Fruit fly (Drosophila melanogaster): Measurements from ENCODE around the gene CG5245.

CG5245 gene

DNA sequence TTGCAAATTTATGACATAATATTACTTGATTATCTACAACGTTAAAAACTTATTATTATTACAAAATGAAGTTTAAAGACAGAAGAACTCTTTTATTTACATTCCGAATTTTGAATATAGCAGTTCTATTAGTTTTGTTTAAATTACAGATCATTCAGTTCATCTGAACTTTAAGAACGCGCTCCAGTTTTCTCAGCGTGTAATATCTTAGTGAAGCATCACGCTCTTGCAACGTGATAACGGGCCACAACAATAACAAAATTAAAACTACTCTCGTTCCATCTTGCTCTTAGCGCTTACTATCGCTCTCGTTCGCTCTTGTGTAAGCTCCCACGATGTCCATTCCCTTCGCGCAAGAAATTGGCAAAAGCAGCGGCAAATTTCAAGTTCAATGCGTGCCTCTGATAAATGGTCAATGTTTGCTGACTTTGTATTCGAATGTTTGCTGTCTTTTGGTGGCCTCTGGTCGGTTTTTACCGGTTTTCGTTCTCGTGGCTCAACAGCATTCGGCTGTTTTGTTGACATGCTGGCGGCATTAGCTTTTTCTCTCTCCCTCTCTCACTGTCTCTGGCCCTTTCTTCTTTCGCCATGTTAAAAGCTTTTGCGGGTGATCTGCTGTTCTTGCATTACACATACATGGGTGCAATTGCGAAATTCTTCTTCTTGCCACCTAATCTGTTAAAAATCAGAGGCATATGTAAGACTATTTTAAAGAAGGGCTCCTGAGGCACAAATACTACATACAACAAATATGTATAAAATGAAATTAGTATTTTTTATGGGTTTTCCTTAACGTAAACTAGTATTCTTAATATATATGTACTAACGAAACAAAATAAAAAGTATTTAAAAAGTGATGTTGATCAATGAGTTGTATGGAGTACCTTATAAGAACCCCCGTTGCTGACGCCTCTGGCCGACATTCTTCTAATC, 13.5 kb downstream of the CG5245 start (continued):
- no peak for TF ChIP-seq CG10267 (tag; optimal IDR thresholded peaks at IDR 0.05)
- TF ChIP-seq salm (tag; optimal IDR thresholded peaks at IDR 0.05), result no peak
- no peak for TF ChIP-seq disco-r (GFP tag; optimal IDR thresholded peaks at IDR 0.05)
- peak; percentile 34 for TF ChIP-seq CG13894 (tag; optimal IDR thresholded peaks at IDR 0.05)
- no peak for TF ChIP-seq Ets65A (GFP tag)
- peak; percentile 12 for TF ChIP-seq Dek (tag; optimal IDR thresholded peaks at IDR 0.05)
- no peak for TF ChIP-seq ab (GFP tag; optimal IDR thresholded peaks at IDR 0.05)
- no peak for TF ChIP-seq CG16863 (GFP tag; optimal IDR thresholded peaks at IDR 0.05)
- peak in 1 of 2 experiments; percentile 21 for TF ChIP-seq Hr78 (GFP tag; optimal IDR thresholded peaks at IDR 0.05)
- TF ChIP-seq CG7839 (tag; optimal IDR thresholded peaks at IDR 0.05), result peak; percentile 47
- TF ChIP-seq CG18599 (GFP tag; optimal IDR thresholded peaks at IDR 0.05), result peak; percentile 67
- TF ChIP-seq CG11085 (GFP tag; IDR thresholded peaks at IDR 0.05), result no peak
- TF ChIP-seq CG4730 (GFP tag; IDR thresholded peaks at IDR 0.05), result no peak
- TF ChIP-seq shn (GFP tag; optimal IDR thresholded peaks at IDR 0.05), result no peak
- TF ChIP-seq toy (GFP tag; IDR thresholded peaks at IDR 0.05), result no peak
- no peak for TF ChIP-seq Ravus (GFP tag; IDR thresholded peaks at IDR 0.05)
- no peak for TF ChIP-seq CG8944 (GFP tag; optimal IDR thresholded peaks at IDR 0.05)
- TF ChIP-seq CG11560 (tag; IDR thresholded peaks at IDR 0.05), result no peak
- TF ChIP-seq unpg (GFP tag; optimal IDR thresholded peaks at IDR 0.05), result peak; percentile 34
- TF ChIP-seq CG4404 (GFP tag; IDR thresholded peaks at IDR 0.05), result no peak
- TF ChIP-seq Doc3 (GFP tag; IDR thresholded peaks at IDR 0.05; ENCODE audit: partially characterized antibody), result no peak
- no peak for TF ChIP-seq jing (GFP tag; optimal IDR thresholded peaks at IDR 0.05)
- peak; percentile 6 for TF ChIP-seq CG12155 (GFP tag; optimal IDR thresholded peaks at IDR 0.05)
- peak; percentile 59 for TF ChIP-seq CG9932 (GFP tag; IDR thresholded peaks at IDR 0.05)
- TF ChIP-seq tll (GFP tag; optimal IDR thresholded peaks at IDR 0.05), result no peak
- no peak for TF ChIP-seq sima (GFP tag; optimal IDR thresholded peaks at IDR 0.05)
- TF ChIP-seq CG9437 (GFP tag; optimal IDR thresholded peaks at IDR 0.05), result no peak
- 0 out of 3 replicates have a peak, but pooled peaks have one; percentile 7 for TF ChIP-seq CG17361 (GFP tag; IDR thresholded peaks at IDR 0.05)
- no peak for TF ChIP-seq CG31365 (tag; optimal IDR thresholded peaks at IDR 0.05)
- no peak for TF ChIP-seq CG4820 (GFP tag; optimal IDR thresholded peaks at IDR 0.05)
- TF ChIP-seq gfzf (GFP tag; optimal IDR thresholded peaks at IDR 0.05), result no peak
- no peak for TF ChIP-seq Nf-YC (tag; optimal IDR thresholded peaks at IDR 0.05)
- TF ChIP-seq Ada2b (GFP tag; IDR thresholded peaks at IDR 0.05), result no peak
- peak; percentile 64 for TF ChIP-seq ftz-f1 (GFP tag; optimal IDR thresholded peaks at IDR 0.05)
- peak; percentile 55 for TF ChIP-seq Drgx (GFP tag; IDR thresholded peaks at IDR 0.05)
- no peak for TF ChIP-seq Poxn (GFP tag; IDR thresholded peaks at IDR 0.05)
- TF ChIP-seq CG15269 (tag; optimal IDR thresholded peaks at IDR 0.05), result peak; percentile 71
- TF ChIP-seq CG9797 (GFP tag; optimal IDR thresholded peaks at IDR 0.05), result no peak
- no peak for TF ChIP-seq Jarid2 (GFP tag; optimal IDR thresholded peaks at IDR 0.05)
- no peak for TF ChIP-seq Ets97D (GFP tag; optimal IDR thresholded peaks at IDR 0.05)
- no peak for TF ChIP-seq CG2199 (GFP tag; IDR thresholded peaks at IDR 0.05)
- TF ChIP-seq CG15601 (tag; optimal IDR thresholded peaks at IDR 0.05), result no peak
- no peak for TF ChIP-seq CG8290 (GFP tag; optimal IDR thresholded peaks at IDR 0.05)
- TF ChIP-seq CG8290 (tag; optimal IDR thresholded peaks at IDR 0.05), result peak in 1 of 2 experiments; percentile 22
- TF ChIP-seq Rx (GFP tag; IDR thresholded peaks at IDR 0.05), result no peak
- peak; percentile 15 to 76 for TF ChIP-seq Trl (optimal IDR thresholded peaks at IDR 0.05)
- TF ChIP-seq Trl (GFP tag; optimal IDR thresholded peaks at IDR 0.05), result no peak
- peak; percentile 58 for TF ChIP-seq CG11504 (tag; optimal IDR thresholded peaks at IDR 0.05)
- TF ChIP-seq corto (GFP tag; optimal IDR thresholded peaks at IDR 0.05), result peak; percentile 50
- TF ChIP-seq Dref (GFP tag; IDR thresholded peaks at IDR 0.05), result no peak

Data from whole organism, embryonic.